Fruit fly (Drosophila melanogaster) Kc167 (cell line): ENCODE data around the gene CG5104.

Experiments
- Myc ChIP-seq: fragments of >200 bp; optimal IDR thresholded peaks from 2 replicates; lab custom pipeline; 2017; ENCODE audit warnings: missing external identifiers
- h ChIP-seq: fragments of >200 bp; optimal IDR thresholded peaks from 3 replicates; lab custom pipeline; 2018; ENCODE audit warnings: missing external identifiers
- psq ChIP-seq: fragments of >200 bp; optimal IDR thresholded peaks from 2 replicates; lab custom pipeline; 2017; ENCODE audit warnings: missing external identifiers
- ttk ChIP-seq: sonication (Bioruptor generic); optimal IDR thresholded peaks from 2 replicates; lab custom pipeline; 2017; ENCODE audit warnings: missing external identifiers

- no peak for TF ChIP-seq Myc (lab: Kevin White, UChicago)
- no peak for TF ChIP-seq h (lab: Kevin White, UChicago)
- TF ChIP-seq psq (lab: Kevin White, UChicago) = no peak
- TF ChIP-seq ttk (lab: Kevin White, UChicago) = no peak
Observed at dm6 chr3L:20517179-20517834, 3.5 kb upstream of the CG5104 start.
